Fruit fly (Drosophila melanogaster) whole organism, embryonic: ENCODE data around the gene CG32260.

ENCODE experiments used
- CG10267 ChIP-seq: fragments of 200-800 bp; sonication (Bioruptor generic); optimal IDR thresholded peaks from 2 replicates; lab custom pipeline; 2018; ENCODE audit warnings: missing biosample characterization, mild to moderate bottlenecking, missing genetic modification characterization, moderate library complexity
- CG10431 ChIP-seq: fragments of 200-800 bp; sonication (Bioruptor generic); optimal IDR thresholded peaks from 3 replicates; lab custom pipeline; 2018; ENCODE audit warnings: missing biosample characterization, mild to moderate bottlenecking, missing genetic modification characterization
- CG12071 ChIP-seq: fragments of 200-800 bp; sonication (Bioruptor generic); optimal IDR thresholded peaks from 3 replicates; lab custom pipeline; 2018; ENCODE audit warnings: missing biosample characterization, mild to moderate bottlenecking, missing genetic modification characterization
- CG13296 ChIP-seq: fragments of 200-800 bp; sonication (Bioruptor generic); optimal IDR thresholded peaks from 3 replicates; lab custom pipeline; 2018; ENCODE audit warnings: missing biosample characterization, mild to moderate bottlenecking, missing genetic modification characterization
- CG13624 ChIP-seq: fragments of 200-800 bp; sonication (Bioruptor generic); optimal IDR thresholded peaks from 2 replicates; lab custom pipeline; 2016; ENCODE audit warnings: missing biosample characterization, missing genetic modification characterization
- CG14014 ChIP-seq: fragments of 200-800 bp; sonication (Bioruptor generic); IDR thresholded peaks from 2 replicates; pipeline ENCODE4 v1.3.6; 2022; ENCODE audit warnings: missing biosample characterization, missing genetic modification characterization
- CG1647 ChIP-seq: fragments of 200-800 bp; sonication (Bioruptor generic); optimal IDR thresholded peaks from 3 replicates; lab custom pipeline; 2016; ENCODE audit warnings: missing biosample characterization, missing genetic modification characterization
- CG2120 ChIP-seq: fragments of 200-800 bp; sonication (Bioruptor generic); optimal IDR thresholded peaks from 3 replicates; lab custom pipeline; 2016; ENCODE audit warnings: missing biosample characterization, missing genetic modification characterization
- CG2202 ChIP-seq: fragments of 200-800 bp; sonication (Bioruptor generic); optimal IDR thresholded peaks from 2 replicates; lab custom pipeline; 2018; ENCODE audit warnings: missing biosample characterization, mild to moderate bottlenecking, missing genetic modification characterization
- CG2875 ChIP-seq: fragments of 200-800 bp; sonication (Bioruptor generic); optimal IDR thresholded peaks from 2 replicates; lab custom pipeline; 2017; ENCODE audit warnings: missing biosample characterization, mild to moderate bottlenecking, missing genetic modification characterization, missing genetic modification reagents
- CG31441 ChIP-seq: fragments of 200-800 bp; sonication (Bioruptor generic); IDR thresholded peaks from 2 replicates; pipeline ENCODE4 v1.3.6; 2022; ENCODE audit warnings: missing biosample characterization, missing genetic modification characterization
- CG3407 ChIP-seq: fragments of 200-800 bp; sonication (Bioruptor generic); optimal IDR thresholded peaks from 2 replicates; lab custom pipeline; 2018; ENCODE audit warnings: missing biosample characterization, mild to moderate bottlenecking, missing genetic modification characterization
- CG3726 ChIP-seq: fragments of 200-800 bp; sonication (Bioruptor generic); IDR thresholded peaks from 3 replicates; pipeline ENCODE4, ENCODE4 v1.3.6; 2022; ENCODE audit warnings: missing biosample characterization, missing genetic modification characterization
- CG42726 ChIP-seq: fragments of 200-800 bp; sonication (Bioruptor generic); IDR thresholded peaks from 2 replicates; pipeline ENCODE4 v1.3.6; 2022; ENCODE audit warnings: missing biosample characterization, missing genetic modification characterization; ENCODE audit not compliant: partially characterized antibody
- CG43689 ChIP-seq: fragments of 200-800 bp; sonication (Bioruptor generic); IDR thresholded peaks from 2 replicates; pipeline ENCODE4 v1.3.6; 2022; ENCODE audit warnings: missing biosample characterization, missing genetic modification characterization
- CG7963 ChIP-seq: fragments of 200-800 bp; sonication (Bioruptor generic); IDR thresholded peaks from 3 replicates; pipeline ENCODE4 v1.3.6; 2022; ENCODE audit warnings: missing biosample characterization, missing genetic modification characterization; ENCODE audit not compliant: partially characterized antibody
- CG9215 ChIP-seq: fragments of 200-800 bp; sonication (Bioruptor generic); IDR thresholded peaks from 2 replicates; pipeline ENCODE4 v1.3.6; 2022; ENCODE audit warnings: missing biosample characterization, missing genetic modification characterization
- CG9727 ChIP-seq: fragments of 200-800 bp; sonication (Bioruptor generic); optimal IDR thresholded peaks from 3 replicates; lab custom pipeline; 2017; ENCODE audit warnings: missing biosample characterization, mild to moderate bottlenecking, missing genetic modification characterization
- Deaf1 ChIP-seq: fragments of 200-800 bp; optimal IDR thresholded peaks from 3 replicates; lab custom pipeline; 2019; ENCODE audit warnings: missing biosample characterization, mild to moderate bottlenecking, missing genetic modification characterization, moderate library complexity
- Fer1 ChIP-seq: fragments of 200-800 bp; sonication (Bioruptor generic); optimal IDR thresholded peaks from 2 replicates; lab custom pipeline; 2017; ENCODE audit warnings: missing biosample characterization, mild to moderate bottlenecking, missing genetic modification characterization
- Gsc ChIP-seq: fragments of 200-800 bp; sonication (Bioruptor generic); IDR thresholded peaks from 2 replicates; pipeline ENCODE4 v1.3.6; 2022; ENCODE audit warnings: missing biosample characterization, missing genetic modification characterization
- Hr3 ChIP-seq: fragments of 200-800 bp; sonication (Bioruptor generic); optimal IDR thresholded peaks from 3 replicates; lab custom pipeline; 2016; ENCODE audit warnings: missing biosample characterization, missing genetic modification characterization
- Hr39 ChIP-seq: fragments of >200 bp; optimal IDR thresholded peaks from 2 replicates; lab custom pipeline; 2017
- Jarid2 ChIP-seq: fragments of 200-800 bp; sonication (Bioruptor generic); optimal IDR thresholded peaks from 3 replicates; lab custom pipeline; 2017; ENCODE audit warnings: mild to moderate bottlenecking, missing biosample characterization, missing genetic modification reagents, missing genetic modification characterization
- Kr ChIP-seq: fragments of 200-800 bp; sonication (Bioruptor generic); optimal IDR thresholded peaks from 2 replicates; lab custom pipeline; 2017; ENCODE audit warnings: missing biosample characterization, mild to moderate bottlenecking, missing genetic modification characterization
- Mrtf ChIP-seq: fragments of 200-800 bp; sonication (Bioruptor generic); IDR thresholded peaks from 3 replicates; pipeline ENCODE4 v1.3.6; 2022; ENCODE audit warnings: missing biosample characterization, missing genetic modification characterization
- Rx ChIP-seq: fragments of 200-800 bp; sonication (Bioruptor generic); IDR thresholded peaks from 2 replicates; pipeline ENCODE4 v1.3.6; 2022; ENCODE audit warnings: missing biosample characterization, missing genetic modification characterization
- Sox102F ChIP-seq: fragments of 200-800 bp; sonication (Bioruptor generic); optimal IDR thresholded peaks from 2 replicates; lab custom pipeline; 2018; ENCODE audit warnings: missing biosample characterization, mild to moderate bottlenecking, missing genetic modification characterization, moderate library complexity
- Spps ChIP-seq: fragments of 200-800 bp; sonication (Bioruptor generic); optimal IDR thresholded peaks from 2 replicates; lab custom pipeline; 2018; ENCODE audit warnings: missing biosample characterization, mild to moderate bottlenecking, missing genetic modification characterization
- Tbp ChIP-seq: fragments of >200 bp; optimal IDR thresholded peaks from 2 replicates; lab custom pipeline; 2018; ENCODE audit warnings: missing biosample characterization, missing genetic modification characterization
- al ChIP-seq: fragments of 200-800 bp; sonication (Bioruptor generic); IDR thresholded peaks from 2 replicates; pipeline ENCODE4 v1.3.6; 2022; ENCODE audit warnings: missing biosample characterization, missing genetic modification characterization
- az2 ChIP-seq: fragments of 200-800 bp; sonication (Bioruptor generic); optimal IDR thresholded peaks from 3 replicates; lab custom pipeline; 2016; ENCODE audit warnings: missing biosample characterization, missing genetic modification characterization
- bbx ChIP-seq: fragments of 200-800 bp; sonication (Bioruptor generic); IDR thresholded peaks from 2 replicates; pipeline ENCODE4 v1.3.6; 2022; ENCODE audit warnings: missing biosample characterization, missing genetic modification characterization; ENCODE audit not compliant: partially characterized antibody
- cg ChIP-seq: fragments of 200-800 bp; sonication (Bioruptor generic); optimal IDR thresholded peaks from 3 replicates; lab custom pipeline; 2019; ENCODE audit warnings: missing biosample characterization, mild to moderate bottlenecking, missing genetic modification characterization, moderate library complexity
- ci ChIP-seq: fragments of 200-800 bp; sonication (Bioruptor generic); IDR thresholded peaks from 3 replicates; pipeline ENCODE4 v1.3.6; 2022; ENCODE audit warnings: missing biosample characterization, missing genetic modification characterization
- crc ChIP-seq: fragments of 200-800 bp; sonication (Bioruptor generic); optimal IDR thresholded peaks from 2 replicates; lab custom pipeline; 2016; ENCODE audit warnings: missing biosample characterization, missing genetic modification characterization
- da ChIP-seq: fragments of 200-800 bp; sonication (Bioruptor generic); optimal IDR thresholded peaks from 2 replicates; lab custom pipeline; 2016; ENCODE audit warnings: missing biosample characterization, missing genetic modification characterization
- emc ChIP-seq: fragments of 200-800 bp; sonication (Bioruptor generic); optimal IDR thresholded peaks from 2 replicates; lab custom pipeline; 2016; ENCODE audit warnings: missing biosample characterization, missing genetic modification characterization
- eve ChIP-seq, 2 experiments: fragments of >200 bp; optimal IDR thresholded peaks; 2 replicates each; lab custom pipeline; 2017; ENCODE audit warnings: missing biosample characterization in 2 of 2, missing genetic modification characterization in 2 of 2
- fru ChIP-seq: fragments of >200 bp; optimal IDR thresholded peaks from 2 replicates; lab custom pipeline; 2017
- gcm ChIP-seq: fragments of 200-800 bp; sonication (Bioruptor generic); optimal IDR thresholded peaks from 2 replicates; lab custom pipeline; 2019; ENCODE audit warnings: missing biosample characterization, mild to moderate bottlenecking, missing genetic modification characterization, moderate library complexity
- gcm2 ChIP-seq: fragments of 200-800 bp; sonication (Bioruptor generic); optimal IDR thresholded peaks from 2 replicates; lab custom pipeline; 2016; ENCODE audit warnings: missing biosample characterization, missing genetic modification characterization
- kay ChIP-seq: fragments of 200-800 bp; sonication (Bioruptor generic); optimal IDR thresholded peaks from 2 replicates; lab custom pipeline; 2016; ENCODE audit warnings: missing biosample characterization, missing genetic modification characterization
- lola ChIP-seq, 3 experiments: fragments of >200 bp in 2 of 3; fragments of 200-800 bp in 1 of 3; sonication (Bioruptor generic) in 1 of 3; optimal IDR thresholded peaks; 2 replicates each; lab custom pipeline; 2017 to 2019; ENCODE audit warnings: missing biosample characterization in 3 of 3, missing genetic modification characterization in 3 of 3, mild to moderate bottlenecking in 1 of 3, moderate library complexity in 1 of 3
- mam ChIP-seq: fragments of 200-800 bp; sonication (Bioruptor generic); optimal IDR thresholded peaks from 3 replicates; lab custom pipeline; 2016; ENCODE audit warnings: missing biosample characterization, missing genetic modification characterization
- mirr ChIP-seq: fragments of 200-800 bp; sonication (Bioruptor generic); optimal IDR thresholded peaks from 3 replicates; lab custom pipeline; 2018; ENCODE audit warnings: missing biosample characterization, mild to moderate bottlenecking, missing genetic modification characterization
- odd ChIP-seq: fragments of 200-800 bp; sonication (Bioruptor generic); optimal IDR thresholded peaks from 2 replicates; lab custom pipeline; 2017; ENCODE audit warnings: missing biosample characterization, mild to moderate bottlenecking, missing genetic modification characterization
- ro ChIP-seq: fragments of 200-800 bp; sonication (Bioruptor generic); IDR thresholded peaks from 2 replicates; pipeline ENCODE4 v1.3.6; 2022; ENCODE audit warnings: missing biosample characterization, missing genetic modification characterization
- sima ChIP-seq: fragments of 200-800 bp; sonication (Bioruptor generic); optimal IDR thresholded peaks from 2 replicates; lab custom pipeline; 2016; ENCODE audit warnings: missing biosample characterization, missing genetic modification characterization
- ssp ChIP-seq: fragments of 200-800 bp; sonication (Bioruptor generic); IDR thresholded peaks from 2 replicates; pipeline ENCODE4 v1.3.6; 2022; ENCODE audit warnings: missing biosample characterization, missing genetic modification characterization
- stwl ChIP-seq: fragments of 200-800 bp; sonication (Bioruptor generic); optimal IDR thresholded peaks from 3 replicates; lab custom pipeline; 2018; ENCODE audit warnings: missing biosample characterization, mild to moderate bottlenecking, missing genetic modification characterization, moderate library complexity
- sug ChIP-seq: fragments of 200-800 bp; optimal IDR thresholded peaks from 2 replicates; lab custom pipeline; 2019; ENCODE audit warnings: missing biosample characterization, mild to moderate bottlenecking, missing genetic modification characterization, moderate library complexity

The CG32260 gene

DNA sequence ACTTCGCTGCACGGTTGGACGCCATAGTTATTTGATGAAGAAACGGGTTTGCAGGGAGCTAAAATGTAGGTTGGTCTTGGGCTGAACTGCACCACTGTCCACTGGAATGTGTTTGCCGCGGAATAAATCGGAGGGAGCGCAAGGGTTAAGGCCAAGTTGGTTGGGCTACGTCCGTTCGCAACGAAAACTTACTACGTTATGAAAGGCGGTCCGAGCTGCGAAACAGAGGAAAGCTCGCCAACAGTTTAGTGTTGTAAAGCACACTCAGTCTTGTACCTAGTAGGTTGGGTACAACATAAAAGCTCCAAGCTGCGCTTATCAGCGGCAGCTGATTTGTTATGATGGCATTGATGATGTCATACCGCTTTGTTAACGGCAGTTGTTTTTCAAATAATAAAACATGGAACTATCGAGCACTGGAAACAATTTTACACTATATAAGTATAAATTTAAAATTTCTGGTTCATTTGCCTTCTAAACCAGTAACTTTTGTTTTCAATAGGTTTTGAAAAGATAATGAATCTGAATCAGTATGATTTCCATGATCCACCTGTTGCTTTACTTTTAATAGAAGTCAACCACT is 19.9 kb upstream of the CG32260 start, which contains the start of gene Chd64 (continued):
- TF ChIP-seq Deaf1, result peak; percentile 46
- TF ChIP-seq CG2875 (GFP tag; lab: Kevin White, UChicago), result no peak
- peak; percentile 46 for TF ChIP-seq bbx
- no peak for TF ChIP-seq CG9727 (GFP tag; lab: Kevin White, UChicago)
- TF ChIP-seq CG9215 (GFP tag; lab: Robert Waterston, UW), result no peak
- peak; percentile 84 for TF ChIP-seq ci (GFP tag; lab: Robert Waterston, UW)
- no peak for TF ChIP-seq fru
- TF ChIP-seq CG7963, result no peak
- peak; percentile 90 for TF ChIP-seq Jarid2
- peak; percentile 37 for TF ChIP-seq az2 (GFP tag; lab: Kevin White, UChicago)
- TF ChIP-seq lola (GFP tag; optimal IDR thresholded peaks at IDR 0.05; lab: Kevin White, UChicago), result no peak
- no peak for TF ChIP-seq sima (GFP tag; lab: Kevin White, UChicago)
- TF ChIP-seq CG14014 (GFP tag; lab: Robert Waterston, UW), result no peak; the same call in 1 of the 2 replicates
- TF ChIP-seq CG2120, result peak; percentile 71
- no peak for TF ChIP-seq CG31441 (GFP tag; lab: Robert Waterston, UW)
- TF ChIP-seq Tbp (GFP tag; lab: Kevin White, UChicago), result no peak
- TF ChIP-seq Sox102F (GFP tag; lab: Kevin White, UChicago), result no peak
- no peak for TF ChIP-seq emc
- 0 out of 3 replicates have a peak, but pooled peaks have one; percentile 18 for TF ChIP-seq Mrtf (GFP tag; lab: Robert Waterston, UW)
- TF ChIP-seq CG13624 (GFP tag; lab: Kevin White, UChicago), result peak; percentile 49
- no peak for TF ChIP-seq CG3726
- no peak for TF ChIP-seq CG2202 (tag; lab: Kevin White, UChicago)
- TF ChIP-seq mam, result peak; percentile 4
- peak; percentile 12 for TF ChIP-seq Hr3 (GFP tag; lab: Kevin White, UChicago)
- peak; percentile 71 for TF ChIP-seq mirr (GFP tag; lab: Kevin White, UChicago)
- TF ChIP-seq CG10267, result peak; percentile 68
- TF ChIP-seq gcm, result no peak
- TF ChIP-seq ro (GFP tag; lab: Robert Waterston, UW), result no peak
- TF ChIP-seq ssp (GFP tag; lab: Robert Waterston, UW), result no peak
- no peak for TF ChIP-seq da (GFP tag; lab: Kevin White, UChicago)
- TF ChIP-seq al, result no peak
- TF ChIP-seq stwl (tag; lab: Kevin White, UChicago), result peak; percentile 74
- no peak for TF ChIP-seq Gsc (GFP tag; lab: Robert Waterston, UW)
- no peak for TF ChIP-seq gcm2
- TF ChIP-seq CG3407 (GFP tag; lab: Kevin White, UChicago), result no peak
- peak; percentile 47 for TF ChIP-seq CG12071 (GFP tag; lab: Kevin White, UChicago)
- no peak for TF ChIP-seq Rx (GFP tag; lab: Robert Waterston, UW)
- no peak for TF ChIP-seq Hr39 (lab: Kevin White, UChicago)
- no peak for TF ChIP-seq Kr (GFP tag; lab: Kevin White, UChicago)
- peak; percentile 34 for TF ChIP-seq kay (GFP tag; lab: Kevin White, UChicago)
- no peak for TF ChIP-seq crc (GFP tag; lab: Kevin White, UChicago)
- no peak for TF ChIP-seq cg (GFP tag; lab: Kevin White, UChicago)
- TF ChIP-seq Spps (tag; lab: Kevin White, UChicago), result no peak
- peak; percentile 63 for TF ChIP-seq sug
- no peak for TF ChIP-seq CG43689 (GFP tag; lab: Robert Waterston, UW)
- TF ChIP-seq CG42726, result 0 out of 2 replicates have a peak, but pooled peaks have one; percentile 52
- peak; percentile 82 for TF ChIP-seq Fer1 (GFP tag; lab: Kevin White, UChicago)
- no peak for TF ChIP-seq CG10431 (GFP tag; lab: Kevin White, UChicago)
- TF ChIP-seq CG1647, result no peak
- TF ChIP-seq eve (GFP tag; optimal IDR thresholded peaks at IDR 0.05; lab: Kevin White, UChicago), result peak in 1 of 2 experiments; percentile 86
- TF ChIP-seq odd (GFP tag; lab: Kevin White, UChicago), result no peak
- peak; percentile 68 for TF ChIP-seq CG13296
